Worm (Caenorhabditis elegans) whole organism, L3 larva: ENCODE measurements around the gene nhr-154.
A peak's percentile ranks its signal among the peaks of the same experiment; 100 is the strongest.

ENCODE experiments used
- ama-1 ChIP-seq: fragments of 150-350 bp; optimal IDR thresholded peaks from 2 replicates; lab custom pipeline; 2018
- fos-1 ChIP-seq: fragments of 150-350 bp; optimal IDR thresholded peaks from 2 replicates; lab custom pipeline; 2014; ENCODE audit warnings: missing biosample characterization, missing genetic modification characterization
- nhr-11 ChIP-seq: fragments of 150-350 bp; optimal IDR thresholded peaks from 2 replicates; lab custom pipeline; 2014; ENCODE audit warnings: missing biosample characterization, missing genetic modification characterization
- nhr-237 ChIP-seq: fragments of 150-350 bp; optimal IDR thresholded peaks from 2 replicates; lab custom pipeline; 2014; ENCODE audit warnings: missing biosample characterization, missing genetic modification characterization
- nhr-28 ChIP-seq: fragments of 150-350 bp; optimal IDR thresholded peaks from 2 replicates; lab custom pipeline; 2014; ENCODE audit warnings: missing biosample characterization, missing genetic modification characterization
- snpc-4 ChIP-seq: fragments of 150-350 bp; optimal IDR thresholded peaks from 2 replicates; lab custom pipeline; 2014; ENCODE audit warnings: missing biosample characterization, missing genetic modification characterization
- unc-39 ChIP-seq: sonication (generic microtip); optimal IDR thresholded peaks from 4 replicates; lab custom pipeline; 2017; ENCODE audit warnings: missing biosample characterization, missing genetic modification characterization

- TF ChIP-seq fos-1 (tag; lab: Kevin White, UChicago), result no peak
- TF ChIP-seq unc-39, result no peak
- peak; percentile 28 for TF ChIP-seq ama-1 (lab: Kevin White, UChicago)
- TF ChIP-seq nhr-11 (tag; lab: Kevin White, UChicago), result no peak
- TF ChIP-seq snpc-4 (tag; lab: Kevin White, UChicago), result peak; percentile 37
- TF ChIP-seq nhr-237 (tag; lab: Kevin White, UChicago), result no peak
- no peak for TF ChIP-seq nhr-28 (tag; lab: Kevin White, UChicago)
These were observed 35.7 kb upstream of the nhr-154 start, which contains the start of gene pqn-53 for ce11 chrV:12065369-12065768.
